Fruit fly (Drosophila melanogaster): ENCODE measurements around the gene T48.

DNA sequence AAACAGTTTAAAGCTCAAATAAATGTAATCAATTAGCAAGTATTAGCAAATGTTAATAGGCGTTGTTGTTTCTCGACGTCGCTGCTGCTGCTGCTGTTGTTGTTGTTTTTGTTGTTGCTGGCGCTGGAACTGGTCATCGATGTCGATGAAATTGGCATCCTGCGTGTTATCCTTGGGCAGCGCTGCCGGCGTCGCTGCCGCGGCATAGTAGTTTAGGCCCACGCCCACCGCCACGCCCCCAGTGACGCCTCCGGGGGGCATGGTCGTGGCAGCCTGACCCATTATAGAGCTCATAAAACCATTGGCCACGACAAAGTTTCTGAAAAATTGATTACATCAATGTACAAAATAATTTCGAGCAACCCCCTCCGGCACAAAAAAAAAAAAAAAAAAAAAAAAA, 4.7 kb upstream of the T48 start:
- TF ChIP-seq CG8478 (optimal IDR thresholded peaks at IDR 0.05) (no peak), CTCF (optimal IDR thresholded peaks at IDR 0.05) (no peak)

Measured in S2 (cell line).